Worm (Caenorhabditis elegans) whole organism, mixed stage, embryonic: ENCODE measurements around the gene K08E5.1.

ENCODE experiments used
- M03D4.4 ChIP-seq: sonication (generic microtip); optimal IDR thresholded peaks from 2 replicates; lab custom pipeline; 2017; ENCODE audit warnings: mild to moderate bottlenecking, missing genetic modification characterization, missing compliant biosample characterization
- bed-3 ChIP-seq: fragments of 200-800 bp; sonication (Bioruptor generic); optimal IDR thresholded peaks from 3 replicates; lab custom pipeline; 2018; ENCODE audit warnings: mild to moderate bottlenecking, missing genetic modification characterization, moderate library complexity, missing compliant biosample characterization
- blmp-1 ChIP-seq: fragments of 150-350 bp; optimal IDR thresholded peaks from 2 replicates; lab custom pipeline; 2014; ENCODE audit warnings: missing biosample characterization, missing genetic modification characterization
- ceh-39 ChIP-seq: fragments of 150-350 bp; optimal IDR thresholded peaks from 2 replicates; lab custom pipeline; 2014; ENCODE audit warnings: missing biosample characterization, missing genetic modification characterization
- ceh-43 ChIP-seq: fragments of 200-800 bp; sonication (Bioruptor generic); optimal IDR thresholded peaks from 2 replicates; lab custom pipeline; 2018; ENCODE audit warnings: mild to moderate bottlenecking, missing genetic modification characterization, moderate library complexity, missing compliant biosample characterization
- ceh-83 ChIP-seq: fragments of 200-800 bp; sonication (Bioruptor generic); optimal IDR thresholded peaks from 2 replicates; lab custom pipeline; 2018; ENCODE audit warnings: mild to moderate bottlenecking, missing genetic modification characterization, missing compliant biosample characterization
- ces-1 ChIP-seq: fragments of 150-350 bp; optimal IDR thresholded peaks from 2 replicates; lab custom pipeline; 2014; ENCODE audit warnings: missing biosample characterization, missing genetic modification reagents, missing genetic modification characterization
- cnd-1 ChIP-seq: fragments of 200-800 bp; sonication (Bioruptor generic); optimal IDR thresholded peaks from 2 replicates; lab custom pipeline; 2018; ENCODE audit warnings: mild to moderate bottlenecking, missing genetic modification characterization, missing compliant biosample characterization
- drap-1 ChIP-seq: fragments of 200-800 bp; sonication (Bioruptor generic); optimal IDR thresholded peaks from 3 replicates; lab custom pipeline; 2018; ENCODE audit warnings: mild to moderate bottlenecking, missing genetic modification characterization, missing compliant biosample characterization
- elt-1 ChIP-seq: sonication (generic microtip); optimal IDR thresholded peaks from 2 replicates; lab custom pipeline; 2017; ENCODE audit warnings: missing genetic modification characterization, mild to moderate bottlenecking, missing compliant biosample characterization, antibody characterized with exemption, moderate library complexity, borderline replicate concordance; ENCODE audit not compliant: insufficient read depth
- elt-3 ChIP-seq: fragments of 150-350 bp; optimal IDR thresholded peaks from 2 replicates; lab custom pipeline; 2014; ENCODE audit warnings: missing biosample characterization, missing genetic modification characterization
- flh-1 ChIP-seq: fragments of 200-800 bp; sonication (Bioruptor generic); optimal IDR thresholded peaks from 2 replicates; lab custom pipeline; 2018; ENCODE audit warnings: mild to moderate bottlenecking, missing genetic modification characterization, moderate library complexity, missing compliant biosample characterization
- ham-2 ChIP-seq: fragments of 200-800 bp; sonication (Bioruptor generic); optimal IDR thresholded peaks from 2 replicates; lab custom pipeline; 2018; ENCODE audit warnings: mild to moderate bottlenecking, missing genetic modification characterization, missing compliant biosample characterization
- hlh-1 ChIP-seq: fragments of 150-350 bp; optimal IDR thresholded peaks from 2 replicates; lab custom pipeline; 2014; ENCODE audit warnings: missing biosample characterization, missing genetic modification reagents, missing genetic modification characterization
- lin-13 ChIP-seq: fragments of 150-350 bp; optimal IDR thresholded peaks from 2 replicates; lab custom pipeline; 2014; ENCODE audit warnings: missing biosample characterization, missing genetic modification characterization
- lin-32 ChIP-seq: fragments of 200-800 bp; sonication (Bioruptor generic); optimal IDR thresholded peaks from 2 replicates; lab custom pipeline; 2018; ENCODE audit warnings: mild to moderate bottlenecking, missing genetic modification characterization, missing compliant biosample characterization
- lsy-2 ChIP-seq: fragments of 150-350 bp; optimal IDR thresholded peaks from 2 replicates; lab custom pipeline; 2014; ENCODE audit warnings: missing biosample characterization, missing genetic modification characterization
- mab-5 ChIP-seq: fragments of 150-350 bp; optimal IDR thresholded peaks from 2 replicates; lab custom pipeline; 2014; ENCODE audit warnings: missing biosample characterization, missing genetic modification characterization
- mep-1 ChIP-seq: fragments of 150-350 bp; optimal IDR thresholded peaks from 2 replicates; lab custom pipeline; 2017; ENCODE audit warnings: missing biosample characterization, missing genetic modification reagents, missing genetic modification characterization, inconsistent platforms
- mls-2 ChIP-seq: sonication (generic microtip); optimal IDR thresholded peaks from 2 replicates; lab custom pipeline; 2016; ENCODE audit warnings: mild to moderate bottlenecking, missing genetic modification characterization, moderate library complexity, missing compliant biosample characterization
- nhr-12 ChIP-seq: fragments of 150-350 bp; optimal IDR thresholded peaks from 2 replicates; lab custom pipeline; 2014; ENCODE audit warnings: missing biosample characterization, missing genetic modification characterization
- nhr-2 ChIP-seq: fragments of 150-350 bp; optimal IDR thresholded peaks from 2 replicates; lab custom pipeline; 2014; ENCODE audit warnings: missing biosample characterization, missing genetic modification characterization
- nhr-237 ChIP-seq: fragments of 150-350 bp; optimal IDR thresholded peaks from 2 replicates; lab custom pipeline; 2014; ENCODE audit warnings: missing biosample characterization, missing genetic modification characterization
- nhr-28 ChIP-seq: fragments of 150-350 bp; optimal IDR thresholded peaks from 2 replicates; lab custom pipeline; 2014; ENCODE audit warnings: missing biosample characterization, missing genetic modification characterization
- pha-4 ChIP-seq: fragments of 150-350 bp; optimal IDR thresholded peaks from 2 replicates; lab custom pipeline; 2018; ENCODE audit warnings: missing biosample characterization, missing genetic modification reagents, missing genetic modification characterization
- sem-2 ChIP-seq: fragments of 200-800 bp; sonication (Bioruptor generic); optimal IDR thresholded peaks from 2 replicates; lab custom pipeline; 2018; ENCODE audit warnings: mild to moderate bottlenecking, missing genetic modification characterization, missing compliant biosample characterization
- snpc-4 ChIP-seq: fragments of 150-350 bp; optimal IDR thresholded peaks from 2 replicates; lab custom pipeline; 2014; ENCODE audit warnings: missing biosample characterization, missing genetic modification characterization
- sptf-1 ChIP-seq: sonication (generic microtip); optimal IDR thresholded peaks from 2 replicates; lab custom pipeline; 2017; ENCODE audit warnings: mild to moderate bottlenecking, missing genetic modification characterization, moderate library complexity, missing compliant biosample characterization
- unc-120 ChIP-seq: sonication (generic microtip); optimal IDR thresholded peaks from 2 replicates; lab custom pipeline; 2017; ENCODE audit warnings: missing genetic modification characterization, missing compliant biosample characterization; ENCODE audit not compliant: poor library complexity, severe bottlenecking
- unc-39 ChIP-seq: fragments of 150-350 bp; optimal IDR thresholded peaks from 2 replicates; lab custom pipeline; 2014; ENCODE audit warnings: missing biosample characterization, missing genetic modification characterization
- unc-62 ChIP-seq: fragments of 150-350 bp; optimal IDR thresholded peaks from 2 replicates; lab custom pipeline; 2014; ENCODE audit warnings: missing biosample characterization, missing genetic modification reagents, missing genetic modification characterization
- zip-8 ChIP-seq: fragments of 150-350 bp; optimal IDR thresholded peaks from 2 replicates; lab custom pipeline; 2014; ENCODE audit warnings: missing biosample characterization, missing genetic modification characterization
- ztf-11 ChIP-seq: fragments of 150-350 bp; optimal IDR thresholded peaks from 2 replicates; lab custom pipeline; 2014; ENCODE audit warnings: missing biosample characterization, missing genetic modification characterization

K08E5.1 gene

DNA sequence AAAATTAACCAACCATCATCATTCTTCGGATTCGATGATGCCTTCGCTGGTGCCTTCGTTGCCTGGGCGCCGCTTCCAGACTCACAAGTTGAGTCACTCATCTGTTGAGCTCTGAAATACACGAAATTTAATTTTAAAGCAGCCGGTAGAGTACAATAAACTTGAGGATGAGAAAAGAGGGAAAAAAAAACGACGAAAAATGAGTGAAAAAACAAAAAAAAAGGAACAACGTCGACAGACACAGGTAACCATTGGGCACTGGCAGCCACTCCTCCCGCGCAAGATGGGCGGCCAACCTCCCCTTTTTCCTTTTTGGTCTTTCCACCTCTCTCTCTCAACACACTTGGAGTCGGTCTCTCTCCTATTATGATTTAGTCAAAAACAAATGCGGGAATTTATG is at the start of gene K08E5.1:
Gene K08E5.1 (minus strand): TSS at position 101 of the 400 bp plus-strand sequence.
- TF ChIP-seq lsy-2 (tag; lab: Kevin White, UChicago): no peak
- TF ChIP-seq zip-8 (tag; lab: Kevin White, UChicago): no peak
- TF ChIP-seq pha-4 (tag; lab: Kevin White, UChicago): no peak
- no peak for TF ChIP-seq ces-1
- no peak for TF ChIP-seq ceh-43 (GFP tag; lab: Kevin White, UChicago)
- no peak for TF ChIP-seq unc-62
- TF ChIP-seq mep-1: no peak
- no peak for TF ChIP-seq snpc-4
- no peak for TF ChIP-seq ceh-83 (GFP tag; lab: Kevin White, UChicago)
- TF ChIP-seq lin-13 (tag; lab: Kevin White, UChicago): no peak
- TF ChIP-seq mab-5 (tag; lab: Kevin White, UChicago): no peak
- TF ChIP-seq sptf-1 (tag; lab: Kevin White, UChicago): no peak
- TF ChIP-seq bed-3 (GFP tag; lab: Kevin White, UChicago): no peak
- TF ChIP-seq ham-2 (GFP tag; lab: Kevin White, UChicago): no peak
- no peak for TF ChIP-seq flh-1 (GFP tag; lab: Kevin White, UChicago)
- TF ChIP-seq ztf-11: no peak
- TF ChIP-seq M03D4.4: no peak
- no peak for TF ChIP-seq nhr-12 (tag; lab: Kevin White, UChicago)
- TF ChIP-seq drap-1 (GFP tag; lab: Kevin White, UChicago): no peak
- TF ChIP-seq, all 35 proteins: peak for 0

DNA sequence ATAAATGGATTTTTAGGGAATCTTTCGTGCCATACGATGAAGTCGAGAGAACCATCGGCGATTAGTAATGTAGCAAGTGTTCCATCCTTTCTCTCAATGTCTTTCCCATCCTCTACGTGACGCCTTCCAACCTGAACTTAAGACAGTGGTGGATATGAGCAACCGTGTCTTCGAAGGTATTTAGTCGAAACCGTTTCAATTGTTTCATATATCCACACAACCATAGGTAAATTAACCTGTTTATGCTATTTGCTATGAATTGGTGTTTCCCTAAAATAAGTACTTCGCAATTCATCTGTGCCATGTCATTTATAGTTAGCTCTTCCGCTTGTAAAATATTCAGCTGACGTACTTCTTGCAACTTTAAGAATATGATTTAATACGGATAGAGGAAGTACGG is 49.3 kb upstream of the K08E5.1 start:
- TF ChIP-seq bed-3 (GFP tag; lab: Kevin White, UChicago): no peak
- no peak for TF ChIP-seq lin-13 (tag; lab: Kevin White, UChicago)
- TF ChIP-seq nhr-237 (tag; lab: Kevin White, UChicago): no peak
- TF ChIP-seq nhr-2: no peak
- no peak for TF ChIP-seq sptf-1 (tag; lab: Kevin White, UChicago)
- no peak for TF ChIP-seq lin-32 (GFP tag; lab: Kevin White, UChicago)
- no peak for TF ChIP-seq hlh-1 (tag; lab: Kevin White, UChicago)
- no peak for TF ChIP-seq unc-62
- TF ChIP-seq unc-39 (tag; lab: Kevin White, UChicago): no peak
- TF ChIP-seq ceh-83 (GFP tag; lab: Kevin White, UChicago): no peak
- TF ChIP-seq ceh-43 (GFP tag; lab: Kevin White, UChicago): no peak
- no peak for TF ChIP-seq mep-1
- TF ChIP-seq unc-120: no peak
- no peak for TF ChIP-seq mls-2 (tag; lab: Kevin White, UChicago)
- no peak for TF ChIP-seq cnd-1 (tag; lab: Kevin White, UChicago)
- no peak for TF ChIP-seq elt-1
- TF ChIP-seq ham-2 (GFP tag; lab: Kevin White, UChicago): no peak
- no peak for TF ChIP-seq ceh-39

DNA sequence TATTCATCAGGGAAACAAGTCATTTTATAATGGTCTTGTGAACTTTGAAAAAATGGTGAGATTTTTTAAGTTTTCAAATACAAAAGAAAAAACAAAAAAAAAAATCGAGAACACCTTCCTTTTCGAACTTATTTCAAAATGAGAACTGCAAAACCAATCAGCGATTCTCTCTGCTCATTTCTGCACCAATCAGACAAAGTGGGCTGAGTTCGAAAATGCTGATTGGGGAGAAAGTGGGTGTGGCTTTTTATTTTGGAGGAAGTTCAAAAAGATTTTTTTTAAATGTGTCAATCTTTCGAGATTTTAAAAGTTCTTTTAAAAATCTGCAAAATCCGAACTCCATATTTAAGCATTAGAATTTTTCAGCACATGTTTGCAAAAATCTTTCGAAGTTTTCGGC is 48.0 kb upstream of the K08E5.1 start:
- no peak for TF ChIP-seq lsy-2 (tag; lab: Kevin White, UChicago)
- TF ChIP-seq ham-2 (GFP tag; lab: Kevin White, UChicago): no peak
- TF ChIP-seq sem-2 (GFP tag; lab: Kevin White, UChicago): no peak
- TF ChIP-seq elt-1: no peak
- TF ChIP-seq unc-39 (tag; lab: Kevin White, UChicago): no peak
- TF ChIP-seq ceh-39: no peak
- no peak for TF ChIP-seq sptf-1 (tag; lab: Kevin White, UChicago)
- TF ChIP-seq ceh-83 (GFP tag; lab: Kevin White, UChicago): no peak
- TF ChIP-seq, all 35 proteins: peak for 0

DNA sequence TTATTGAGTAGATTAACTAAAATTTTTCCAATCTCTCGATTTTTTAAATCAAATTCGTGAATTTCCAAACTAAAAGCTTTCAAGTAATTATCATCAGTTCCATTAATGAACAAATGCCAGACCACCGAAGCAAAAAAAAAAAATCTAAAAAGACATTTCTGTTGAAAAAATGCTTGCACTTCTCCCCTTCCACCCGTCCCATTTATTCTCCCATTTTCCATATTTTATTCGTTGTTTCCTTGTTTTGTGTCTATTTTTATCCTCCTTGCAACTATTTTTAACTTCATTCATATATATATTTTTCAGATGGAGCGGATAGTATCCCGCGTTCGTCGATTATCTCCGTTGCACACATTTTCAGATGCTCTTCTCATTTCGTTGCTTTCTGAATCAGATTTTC is 42.3 kb upstream of the K08E5.1 start, which contains the start of gene epac-1:
Gene epac-1 (plus strand): TSS at position 301 of the 400 bp plus-strand sequence.
- TF ChIP-seq elt-1: no peak
- no peak for TF ChIP-seq ham-2 (GFP tag; lab: Kevin White, UChicago)
- no peak for TF ChIP-seq nhr-2
- TF ChIP-seq nhr-237 (tag; lab: Kevin White, UChicago): no peak
- no peak for TF ChIP-seq ceh-43 (GFP tag; lab: Kevin White, UChicago)
- no peak for TF ChIP-seq bed-3 (GFP tag; lab: Kevin White, UChicago)
- TF ChIP-seq nhr-12 (tag; lab: Kevin White, UChicago): no peak
- TF ChIP-seq nhr-28 (tag; lab: Kevin White, UChicago): no peak

DNA sequence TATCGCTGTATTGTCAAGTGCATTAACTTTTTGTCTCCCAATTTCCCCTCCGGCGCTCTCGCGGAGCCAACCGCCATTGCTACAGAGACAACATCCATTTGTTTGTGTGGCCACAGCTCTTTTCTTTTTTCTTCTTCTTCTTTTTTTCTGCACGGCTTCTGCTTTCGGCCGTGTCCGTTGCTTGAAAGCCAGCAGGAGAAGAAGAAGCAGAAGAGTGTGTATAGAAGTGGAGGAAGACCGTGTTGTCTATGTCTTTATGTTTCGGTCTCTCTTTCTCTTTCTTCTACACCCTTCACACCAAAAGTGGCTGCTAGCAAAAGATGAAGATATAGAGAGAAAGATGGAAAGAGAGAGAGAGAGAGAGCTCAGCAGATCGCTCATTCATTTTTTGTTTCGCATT is 41.2 kb upstream of the K08E5.1 start:
- TF ChIP-seq flh-1 (GFP tag; lab: Kevin White, UChicago): no peak
- no peak for TF ChIP-seq bed-3 (GFP tag; lab: Kevin White, UChicago)
- TF ChIP-seq nhr-12 (tag; lab: Kevin White, UChicago): no peak
- TF ChIP-seq zip-8 (tag; lab: Kevin White, UChicago): no peak
- no peak for TF ChIP-seq elt-3 (tag; lab: Kevin White, UChicago)
- TF ChIP-seq unc-120: no peak
- no peak for TF ChIP-seq lin-13 (tag; lab: Kevin White, UChicago)
- no peak for TF ChIP-seq cnd-1 (tag; lab: Kevin White, UChicago)
- TF ChIP-seq pha-4 (tag; lab: Kevin White, UChicago): no peak
- no peak for TF ChIP-seq hlh-1 (tag; lab: Kevin White, UChicago)
- TF ChIP-seq mep-1: no peak
- TF ChIP-seq blmp-1: no peak
- TF ChIP-seq mab-5 (tag; lab: Kevin White, UChicago): no peak
- TF ChIP-seq ceh-39: no peak
- TF ChIP-seq M03D4.4: no peak
